Worm (Caenorhabditis elegans): ENCODE results near the gene vps-33.1.

DNA sequence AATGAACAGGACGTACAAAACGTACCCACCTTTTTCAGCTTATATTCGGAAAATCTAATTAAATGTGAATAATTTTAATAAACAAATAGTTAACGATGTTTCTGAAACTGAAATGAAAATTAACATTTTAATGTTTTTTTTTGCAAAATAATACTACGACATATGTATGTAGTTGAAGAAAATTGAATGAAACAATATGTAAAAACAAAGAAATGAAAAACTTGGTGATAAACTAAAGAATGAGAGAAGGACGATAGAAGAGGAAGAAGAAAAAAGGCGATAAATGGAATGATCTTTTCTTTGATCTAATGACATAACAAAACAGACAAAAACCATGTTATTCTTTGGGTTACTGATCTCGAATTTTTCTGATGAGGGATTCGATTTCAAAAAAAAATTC, 9.6 kb downstream of the vps-33.1 start, which contains the start of gene B0303.11:
- TF ChIP-seq W03F9.2 (tag; optimal IDR thresholded peaks at IDR 0.05) (no peak), dao-5 (tag; optimal IDR thresholded peaks at IDR 0.05) (no peak)

Measured in whole organism, L4/young adult.